Worm (Caenorhabditis elegans) whole organism, L4 larva: Measurements from ENCODE around the gene tmem-184.

Source experiments
- F10B5.3 ChIP-seq: sonication (generic microtip); optimal IDR thresholded peaks from 2 replicates; lab custom pipeline; 2016; ENCODE audit warnings: mild to moderate bottlenecking, missing genetic modification characterization, missing compliant biosample characterization
- F37D6.2 ChIP-seq: sonication (generic microtip); optimal IDR thresholded peaks from 2 replicates; lab custom pipeline; 2016; ENCODE audit warnings: mild to moderate bottlenecking, missing genetic modification characterization, missing compliant biosample characterization
- F49E8.2 ChIP-seq: sonication (generic microtip); optimal IDR thresholded peaks from 2 replicates; lab custom pipeline; 2016; ENCODE audit warnings: missing compliant biosample characterization, mild to moderate bottlenecking, missing genetic modification characterization, borderline replicate concordance
- R02D3.7 ChIP-seq: fragments of 150-350 bp; sonication (generic microtip); optimal IDR thresholded peaks from 3 replicates; lab custom pipeline; 2014; ENCODE audit warnings: missing biosample characterization, missing genetic modification characterization
- T20F7.1 ChIP-seq: fragments of 200-800 bp; sonication (Bioruptor generic); optimal IDR thresholded peaks from 2 replicates; lab custom pipeline; 2018; ENCODE audit warnings: mild to moderate bottlenecking, missing genetic modification characterization, missing compliant biosample characterization
- T26A8.4 ChIP-seq: fragments of 200-800 bp; sonication (Bioruptor generic); IDR thresholded peaks from 2 replicates; pipeline ENCODE4 v1.3.6; 2022; ENCODE audit warnings: missing genetic modification characterization, missing compliant biosample characterization
- Y48G9A.11 ChIP-seq: fragments of 200-800 bp; sonication (Bioruptor generic); IDR thresholded peaks from 2 replicates; pipeline ENCODE4 v1.3.6; 2022; ENCODE audit warnings: missing genetic modification reagents, missing genetic modification characterization, missing compliant biosample characterization
- Y5F2A.4 ChIP-seq: fragments of 200-800 bp; sonication (Bioruptor generic); optimal IDR thresholded peaks from 2 replicates; lab custom pipeline; 2018; ENCODE audit warnings: mild to moderate bottlenecking, missing genetic modification characterization, missing compliant biosample characterization
- ZK546.5 ChIP-seq, 2 experiments: sonication (generic microtip); optimal IDR thresholded peaks; 2 replicates each; lab custom pipeline; 2017; ENCODE audit warnings: missing biosample characterization in 2 of 2, missing genetic modification characterization in 2 of 2
- aly-2 ChIP-seq: sonication (generic microtip); optimal IDR thresholded peaks from 2 replicates; lab custom pipeline; 2018; ENCODE audit warnings: missing biosample characterization, missing genetic modification characterization
- attf-4 ChIP-seq: sonication (generic microtip); optimal IDR thresholded peaks from 3 replicates; lab custom pipeline; 2017; ENCODE audit warnings: missing biosample characterization, missing genetic modification characterization
- ceh-20 ChIP-seq: fragments of 200-800 bp; sonication (Bioruptor generic); IDR thresholded peaks from 2 replicates; pipeline ENCODE4 v1.3.6; 2022; ENCODE audit warnings: missing genetic modification reagents, missing genetic modification characterization, missing compliant biosample characterization
- ceh-82 ChIP-seq: sonication (generic microtip); optimal IDR thresholded peaks from 2 replicates; lab custom pipeline; 2017; ENCODE audit warnings: missing biosample characterization, missing genetic modification characterization
- ces-1 ChIP-seq: fragments of 150-350 bp; sonication (generic microtip); optimal IDR thresholded peaks from 4 replicates; lab custom pipeline; 2014; ENCODE audit warnings: missing biosample characterization, missing genetic modification reagents, missing genetic modification characterization
- daf-16 ChIP-seq, 3 experiments: sonication (generic microtip); optimal IDR thresholded peaks; 2 replicates each; lab custom pipeline; 2016 to 2017; ENCODE audit warnings: missing genetic modification characterization in 3 of 3, missing genetic modification reagents in 3 of 3, mild to moderate bottlenecking in 2 of 3, missing compliant biosample characterization in 2 of 3, missing biosample characterization in 1 of 3, moderate library complexity in 1 of 3
- dmd-6 ChIP-seq: fragments of 200-800 bp; sonication (Bioruptor generic); IDR thresholded peaks from 2 replicates; pipeline ENCODE4 v1.3.6; 2022; ENCODE audit warnings: missing genetic modification reagents, missing genetic modification characterization, missing compliant biosample characterization
- duxl-1 ChIP-seq: sonication (generic microtip); optimal IDR thresholded peaks from 2 replicates; lab custom pipeline; 2016; ENCODE audit warnings: mild to moderate bottlenecking, missing genetic modification characterization, moderate library complexity, missing compliant biosample characterization; ENCODE audit not compliant: poor library complexity
- fkh-10 ChIP-seq: fragments of 150-350 bp; optimal IDR thresholded peaks from 2 replicates; lab custom pipeline; 2014; ENCODE audit warnings: missing biosample characterization, missing genetic modification reagents, missing genetic modification characterization
- hif-1 ChIP-seq, 2 experiments: sonication (generic microtip); optimal IDR thresholded peaks; 2 replicates each; lab custom pipeline; 2016 to 2017; ENCODE audit warnings: missing compliant biosample characterization in 2 of 2, missing genetic modification characterization in 2 of 2, missing genetic modification reagents in 2 of 2, missing genotype in 2 of 2, mild to moderate bottlenecking in 1 of 2
- hlh-11 ChIP-seq: fragments of 200-800 bp; sonication (Bioruptor generic); optimal IDR thresholded peaks from 2 replicates; lab custom pipeline; 2018; ENCODE audit warnings: mild to moderate bottlenecking, missing genetic modification characterization, missing compliant biosample characterization
- hlh-30 ChIP-seq: sonication (generic microtip); optimal IDR thresholded peaks from 2 replicates; lab custom pipeline; 2017; ENCODE audit warnings: antibody characterized with exemption, mild to moderate bottlenecking, missing genetic modification characterization, missing compliant biosample characterization; ENCODE audit not compliant: insufficient read depth
- lin-1 ChIP-seq: fragments of 200-800 bp; sonication (Bioruptor generic); IDR thresholded peaks from 2 replicates; pipeline ENCODE4 v1.3.6; 2022; ENCODE audit warnings: missing genetic modification reagents, missing genetic modification characterization, missing compliant biosample characterization
- lin-29 ChIP-seq: fragments of 200-800 bp; sonication (Bioruptor generic); IDR thresholded peaks from 2 replicates; pipeline ENCODE4 v1.3.6; 2022; ENCODE audit warnings: missing genetic modification reagents, missing genetic modification characterization, missing compliant biosample characterization
- lin-38 ChIP-seq: fragments of 200-800 bp; sonication (Bioruptor generic); IDR thresholded peaks from 2 replicates; pipeline ENCODE4 v1.3.6; 2022; ENCODE audit warnings: missing genetic modification reagents, missing genetic modification characterization, missing compliant biosample characterization
- lin-39 ChIP-seq: fragments of 150-350 bp; optimal IDR thresholded peaks from 2 replicates; lab custom pipeline; 2014; ENCODE audit warnings: missing biosample characterization, missing genetic modification reagents, missing genetic modification characterization
- lir-3 ChIP-seq: sonication (generic microtip); optimal IDR thresholded peaks from 2 replicates; lab custom pipeline; 2016; ENCODE audit warnings: mild to moderate bottlenecking, missing genetic modification characterization, missing compliant biosample characterization
- lsy-2 ChIP-seq, 2 experiments: fragments of 150-350 bp in 1 of 2; sonication (generic microtip) in 1 of 2; optimal IDR thresholded peaks; 2 replicates each; lab custom pipeline; 2014 to 2017; ENCODE audit warnings: missing biosample characterization in 2 of 2, missing genetic modification characterization in 2 of 2
- madf-9 ChIP-seq: fragments of 200-800 bp; sonication (Bioruptor generic); conservative IDR thresholded peaks from 2 replicates; pipeline ENCODE4 v1.3.6; 2022; ENCODE audit warnings: missing genetic modification reagents, missing genetic modification characterization, missing compliant biosample characterization
- mdl-1 ChIP-seq, 2 experiments: fragments of 150-350 bp in 1 of 2; sonication (generic microtip) in 1 of 2; optimal IDR thresholded peaks; 2 replicates each; lab custom pipeline; 2014 to 2017; ENCODE audit warnings: missing biosample characterization in 2 of 2, missing genetic modification characterization in 2 of 2
- mdt-29 ChIP-seq: fragments of 200-800 bp; sonication (Bioruptor generic); IDR thresholded peaks from 2 replicates; pipeline ENCODE4 v1.3.6; 2022; ENCODE audit warnings: missing genetic modification reagents, missing genetic modification characterization, missing compliant biosample characterization
- mep-1 ChIP-seq: fragments of 150-350 bp; sonication (generic microtip); optimal IDR thresholded peaks from 3 replicates; lab custom pipeline; 2014; ENCODE audit warnings: missing biosample characterization, missing genetic modification characterization
- mxl-2 ChIP-seq: fragments of 200-800 bp; sonication (Bioruptor generic); conservative IDR thresholded peaks from 2 replicates; pipeline ENCODE4 v1.3.6; 2022; ENCODE audit warnings: missing genetic modification reagents, missing genetic modification characterization, missing compliant biosample characterization
- mxl-3 ChIP-seq: fragments of 200-800 bp; sonication (Bioruptor generic); optimal IDR thresholded peaks from 2 replicates; lab custom pipeline; 2018; ENCODE audit warnings: mild to moderate bottlenecking, missing genetic modification characterization, missing compliant biosample characterization
- nhr-11 ChIP-seq: fragments of 150-350 bp; optimal IDR thresholded peaks from 2 replicates; lab custom pipeline; 2014; ENCODE audit warnings: missing biosample characterization, missing genetic modification characterization
- nhr-111 ChIP-seq: fragments of 200-800 bp; sonication (Bioruptor generic); optimal IDR thresholded peaks from 2 replicates; lab custom pipeline; 2018; ENCODE audit warnings: mild to moderate bottlenecking, missing genetic modification characterization, missing compliant biosample characterization
- nhr-237 ChIP-seq: sonication (generic microtip); optimal IDR thresholded peaks from 2 replicates; lab custom pipeline; 2017; ENCODE audit warnings: missing biosample characterization, missing genetic modification characterization
- nhr-25 ChIP-seq: sonication (generic microtip); optimal IDR thresholded peaks from 2 replicates; lab custom pipeline; 2017; ENCODE audit warnings: missing genetic modification characterization, mild to moderate bottlenecking, missing compliant biosample characterization, antibody characterized with exemption, moderate library complexity, borderline replicate concordance; ENCODE audit not compliant: insufficient read depth
- nhr-76 ChIP-seq: fragments of 150-350 bp; optimal IDR thresholded peaks from 2 replicates; lab custom pipeline; 2014; ENCODE audit warnings: missing biosample characterization, missing genetic modification characterization
- nhr-77 ChIP-seq: fragments of 150-350 bp; optimal IDR thresholded peaks from 2 replicates; lab custom pipeline; 2014; ENCODE audit warnings: missing biosample characterization, missing genetic modification characterization
- php-3 ChIP-seq: fragments of 200-800 bp; sonication (Bioruptor generic); IDR thresholded peaks from 2 replicates; pipeline ENCODE4 v1.3.6; 2022; ENCODE audit warnings: missing genetic modification reagents, missing genetic modification characterization, missing compliant biosample characterization
- pqm-1 ChIP-seq: sonication (generic microtip); optimal IDR thresholded peaks from 2 replicates; lab custom pipeline; 2017; ENCODE audit warnings: missing biosample characterization, missing genetic modification characterization
- saeg-2 ChIP-seq: fragments of 200-800 bp; sonication (Bioruptor generic); IDR thresholded peaks from 2 replicates; pipeline ENCODE4 v1.3.6; 2022; ENCODE audit warnings: missing genetic modification reagents, missing genetic modification characterization, missing compliant biosample characterization
- sdz-12 ChIP-seq: fragments of 200-800 bp; sonication (Bioruptor generic); optimal IDR thresholded peaks from 2 replicates; lab custom pipeline; 2018; ENCODE audit warnings: mild to moderate bottlenecking, missing genetic modification characterization, missing compliant biosample characterization
- snpc-1.2 ChIP-seq: fragments of 200-800 bp; sonication (Bioruptor generic); IDR thresholded peaks from 2 replicates; pipeline ENCODE4 v1.3.6; 2022; ENCODE audit warnings: missing genetic modification reagents, missing genetic modification characterization, missing compliant biosample characterization
- snpc-4 ChIP-seq: fragments of 150-350 bp; optimal IDR thresholded peaks from 2 replicates; lab custom pipeline; 2014; ENCODE audit warnings: missing biosample characterization, missing genetic modification characterization
- tag-97 ChIP-seq: fragments of 200-800 bp; sonication (Bioruptor generic); IDR thresholded peaks from 2 replicates; pipeline ENCODE4 v1.3.6; 2022; ENCODE audit warnings: missing genetic modification characterization, missing compliant biosample characterization
- unc-62 ChIP-seq, 3 experiments: fragments of 150-350 bp in 1 of 3; sonication (generic microtip); optimal IDR thresholded peaks in 2 of 3; peaks in 1 of 3; 1 replicate in 1 of 3; 2 replicates in 2 of 3; lab custom pipeline; 2014 to 2017; ENCODE audit warnings: missing biosample characterization in 3 of 3, missing genetic modification characterization in 3 of 3, missing genetic modification reagents in 3 of 3, missing genotype in 1 of 3
- zip-11 ChIP-seq: fragments of 200-800 bp; sonication (Bioruptor generic); IDR thresholded peaks from 2 replicates; pipeline ENCODE4 v1.3.6; 2022; ENCODE audit warnings: missing genetic modification characterization, missing compliant biosample characterization
- ztf-11 ChIP-seq: fragments of 150-350 bp; optimal IDR thresholded peaks from 2 replicates; lab custom pipeline; 2014; ENCODE audit warnings: missing biosample characterization, missing genetic modification characterization

The tmem-184 gene

DNA sequence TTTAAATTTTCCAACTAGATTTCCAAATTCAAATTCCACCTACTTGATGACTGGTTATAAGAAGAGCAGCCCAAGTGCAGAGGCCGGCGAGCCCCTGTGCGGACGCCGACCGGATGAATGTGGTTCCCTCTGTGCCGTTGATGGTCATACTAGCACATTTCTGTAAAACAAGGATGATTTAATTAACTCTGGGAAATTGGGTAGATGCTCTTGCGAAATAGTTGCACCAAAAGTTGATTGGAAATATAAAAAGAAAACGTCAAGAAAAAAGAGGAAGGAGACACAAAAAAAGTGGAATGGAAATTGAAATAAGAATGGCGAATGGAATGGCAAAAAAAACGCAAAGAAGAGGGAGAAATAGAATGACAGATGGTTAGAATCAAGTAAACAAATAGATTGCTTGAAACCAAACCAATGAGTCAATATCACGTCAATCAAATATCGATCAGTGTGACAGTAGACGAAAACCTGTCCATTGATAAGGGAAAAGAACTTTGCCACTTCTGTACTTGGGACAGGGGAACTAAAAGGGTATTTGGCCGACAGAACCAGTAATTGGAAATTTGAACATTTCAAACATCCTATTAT is at the start of gene tmem-184:
Gene tmem-184 (minus strand): TSS at position 164 of the 588 bp plus-strand sequence.
- TF ChIP-seq snpc-1.2 (GFP tag; lab: Robert Waterston, UW) (no peak), lin-29 (GFP tag; lab: Robert Waterston, UW) (no peak), F10B5.3 (tag; lab: Kevin White, UChicago) (no peak), ceh-82 (tag; lab: Kevin White, UChicago) (no peak), sdz-12 (no peak), lir-3 (tag; lab: Kevin White, UChicago) (no peak), lin-38 (GFP tag; lab: Robert Waterston, UW) (peak; percentile 49), nhr-111 (GFP tag; lab: Kevin White, UChicago) (no peak), mxl-3 (GFP tag; lab: Kevin White, UChicago) (peak; percentile 29), mdl-1 (tag; optimal IDR thresholded peaks at IDR 0.05; lab: Kevin White, UChicago) (peak in 1 of 2 experiments; percentile 24), nhr-25 (no peak), nhr-76 (tag; lab: Kevin White, UChicago) (peak; percentile 2), ces-1 (no peak), F37D6.2 (no peak), saeg-2 (no peak), php-3 (GFP tag; lab: Robert Waterston, UW) (peak; percentile 52; the same call in 1 of the 2 replicates), aly-2 (tag; lab: Kevin White, UChicago) (no peak), pqm-1 (tag; lab: Kevin White, UChicago) (peak; percentile 9), dmd-6 (GFP tag; lab: Robert Waterston, UW) (peak; percentile 97), mxl-2 (GFP tag; lab: Robert Waterston, UW) (no peak), T26A8.4 (GFP tag; lab: Robert Waterston, UW) (no peak), ceh-20 (peak; percentile 26; the same call in 1 of the 2 replicates), lin-39 (tag; lab: Kevin White, UChicago) (no peak), nhr-237 (tag; lab: Kevin White, UChicago) (no peak), ztf-11 (tag; lab: Kevin White, UChicago) (no peak), lsy-2 (tag; optimal IDR thresholded peaks at IDR 0.05; lab: Kevin White, UChicago) (peak in 1 of 2 experiments; percentile 39), T20F7.1 (GFP tag; lab: Kevin White, UChicago) (no peak), daf-16 (GFP tag; optimal IDR thresholded peaks at IDR 0.05; lab: Kevin White, UChicago) (peak in 1 of 2 experiments; percentile 90), daf-16 (tag; optimal IDR thresholded peaks at IDR 0.05; lab: Kevin White, UChicago) (peak; percentile 94), duxl-1 (tag; lab: Kevin White, UChicago) (no peak), unc-62 (GFP tag; optimal IDR thresholded peaks at IDR 0.05 in 1 of 2; lab: Kevin White, UChicago) (peak; percentile 70 to 92), unc-62 (tag; optimal IDR thresholded peaks at IDR 0.05; lab: Kevin White, UChicago) (no peak), ZK546.5 (tag; optimal IDR thresholded peaks at IDR 0.05; lab: Kevin White, UChicago) (no peak), F49E8.2 (tag; lab: Kevin White, UChicago) (no peak), hif-1 (tag; optimal IDR thresholded peaks at IDR 0.05; lab: Kevin White, UChicago) (peak in 1 of 2 experiments; percentile 20), tag-97 (GFP tag; lab: Robert Waterston, UW) (no peak), zip-11 (GFP tag; lab: Robert Waterston, UW) (no peak), mdt-29 (GFP tag; lab: Robert Waterston, UW) (no peak), hlh-11 (tag; lab: Kevin White, UChicago) (peak; percentile 87), madf-9 (no peak), snpc-4 (tag; lab: Kevin White, UChicago) (no peak), Y48G9A.11 (GFP tag; lab: Robert Waterston, UW) (no peak), Y5F2A.4 (GFP tag; lab: Kevin White, UChicago) (no peak), lin-1 (GFP tag; lab: Robert Waterston, UW) (no peak), R02D3.7 (tag; lab: Kevin White, UChicago) (no peak), fkh-10 (GFP tag; lab: Kevin White, UChicago) (no peak), hlh-30 (peak; percentile 40), mep-1 (tag; lab: Kevin White, UChicago) (peak; percentile 43), nhr-11 (tag; lab: Kevin White, UChicago) (no peak), attf-4 (tag; lab: Kevin White, UChicago) (no peak), nhr-77 (tag; lab: Kevin White, UChicago) (peak; percentile 62)
